Worm (Caenorhabditis elegans) whole organism, midembryonic: Measurements from ENCODE around the gene fbxa-61.
A peak's percentile ranks its signal among the peaks of the same experiment; 100 is the strongest.

Experiments
- T22C8.4 ChIP-seq: fragments of 200-800 bp; sonication (Bioruptor generic); IDR thresholded peaks from 2 replicates; pipeline ENCODE4 v1.3.6; 2022; ENCODE audit warnings: missing genetic modification characterization, missing compliant biosample characterization
- cog-1 ChIP-seq: sonication (generic microtip); optimal IDR thresholded peaks from 2 replicates; lab custom pipeline; 2016; ENCODE audit warnings: missing genetic modification characterization, missing compliant biosample characterization
- flt-1 ChIP-seq: fragments of 200-800 bp; sonication (Bioruptor generic); IDR thresholded peaks from 2 replicates; pipeline ENCODE4 v1.3.6; 2022; ENCODE audit warnings: missing genetic modification characterization, missing compliant biosample characterization
- klf-2 ChIP-seq: fragments of 200-800 bp; sonication (Bioruptor generic); conservative IDR thresholded peaks from 2 replicates; pipeline ENCODE4 v1.3.6; 2022; ENCODE audit warnings: missing genetic modification reagents, missing genetic modification characterization, missing compliant biosample characterization
- med-1 ChIP-seq: sonication (generic microtip); optimal IDR thresholded peaks from 2 replicates; lab custom pipeline; 2017; ENCODE audit warnings: missing genetic modification characterization, mild to moderate bottlenecking, missing compliant biosample characterization, antibody characterized with exemption, missing genetic modification reagents; ENCODE audit not compliant: insufficient read depth
- ref-1 ChIP-seq: fragments of 200-800 bp; sonication (Bioruptor generic); conservative IDR thresholded peaks from 2 replicates; pipeline ENCODE4 v1.3.6; 2022; ENCODE audit warnings: missing genetic modification reagents, missing genetic modification characterization, missing compliant biosample characterization
- tab-1 ChIP-seq: fragments of 200-800 bp; sonication (Bioruptor generic); IDR thresholded peaks from 2 replicates; pipeline ENCODE4 v1.3.6; 2022; ENCODE audit warnings: missing genetic modification characterization, missing compliant biosample characterization
- ztf-23 ChIP-seq: fragments of 200-800 bp; sonication (Bioruptor generic); IDR thresholded peaks from 2 replicates; pipeline ENCODE4 v1.3.6; 2022; ENCODE audit warnings: missing genetic modification reagents, missing genetic modification characterization, missing compliant biosample characterization
- ztf-29 ChIP-seq: fragments of 200-800 bp; sonication (Bioruptor generic); IDR thresholded peaks from 2 replicates; pipeline ENCODE4 v1.3.6; 2022; ENCODE audit warnings: missing genetic modification reagents, missing genetic modification characterization, missing compliant biosample characterization

fbxa-61 gene

DNA sequence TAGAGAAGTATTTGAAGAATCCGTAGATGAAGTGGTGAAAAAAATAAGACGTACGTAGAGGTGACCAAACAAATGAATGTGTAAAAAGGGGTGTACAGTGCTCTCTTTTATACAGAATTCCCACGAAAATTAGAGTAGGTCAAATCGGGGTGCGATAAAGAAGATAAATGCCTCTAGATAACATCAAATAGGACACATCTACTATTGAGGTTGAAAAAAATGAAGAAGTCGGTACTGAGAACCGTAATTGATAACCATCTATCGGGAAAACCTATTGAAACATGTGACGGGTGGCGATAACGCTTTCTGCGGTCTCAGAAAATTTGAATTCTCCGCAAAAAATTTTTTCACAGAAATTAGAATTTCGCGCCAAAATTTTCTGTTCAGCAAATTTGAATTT, at the start of gene fbxa-61:
TSS of gene fbxa-61 (plus strand) at position 345 of the 400 bp plus-strand sequence.
- TF ChIP-seq ztf-23 (GFP tag; lab: Robert Waterston, UW) (no peak), ztf-29 (GFP tag; lab: Robert Waterston, UW) (no peak), flt-1 (no peak), med-1 (GFP tag; lab: Kevin White, UChicago) (no peak), ref-1 (no peak), cog-1 (tag; lab: Kevin White, UChicago) (no peak), klf-2 (GFP tag; lab: Robert Waterston, UW) (no peak), T22C8.4 (GFP tag; lab: Robert Waterston, UW) (no peak), tab-1 (GFP tag; lab: Robert Waterston, UW) (no peak)

DNA sequence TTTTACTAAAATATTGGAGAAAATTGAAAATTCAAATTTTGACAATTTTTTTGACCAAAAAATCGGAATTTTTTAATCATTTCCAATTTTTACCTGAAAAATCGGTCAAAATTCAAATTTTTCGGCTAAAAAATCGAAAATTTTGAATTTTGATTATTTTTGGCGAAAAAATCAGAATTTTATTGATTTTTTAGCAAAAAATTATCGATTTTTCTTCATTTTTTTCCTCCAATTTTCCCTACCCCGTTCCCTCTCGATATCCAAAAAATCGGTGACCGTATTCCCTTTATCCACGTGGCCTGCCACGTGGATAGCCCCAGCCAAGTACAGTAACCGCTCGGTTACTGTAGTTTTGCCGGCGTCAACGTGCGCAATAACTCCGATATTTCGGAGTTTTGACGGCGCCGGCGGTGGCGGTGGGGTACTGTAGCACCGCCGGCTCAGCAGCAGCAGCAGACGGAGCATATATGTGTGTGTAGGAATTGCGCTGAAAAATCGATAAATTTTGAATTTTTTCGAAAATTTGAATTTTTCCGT, 45.5 kb upstream of the fbxa-61 start, which contains the start of gene Y119D3B.14:
TSS of gene Y119D3B.14 (minus strand) at position 487 of the 537 bp plus-strand sequence.
- TF ChIP-seq med-1 (GFP tag; lab: Kevin White, UChicago): no peak
- no peak for TF ChIP-seq ztf-29 (GFP tag; lab: Robert Waterston, UW)
- no peak for TF ChIP-seq ztf-23 (GFP tag; lab: Robert Waterston, UW)
- peak; percentile 25; the same call in 1 of the 2 replicates for TF ChIP-seq T22C8.4 (GFP tag; lab: Robert Waterston, UW)
- TF ChIP-seq ref-1: no peak
- TF ChIP-seq cog-1 (tag; lab: Kevin White, UChicago): no peak
- no peak for TF ChIP-seq klf-2 (GFP tag; lab: Robert Waterston, UW)
- TF ChIP-seq tab-1 (GFP tag; lab: Robert Waterston, UW): no peak

DNA sequence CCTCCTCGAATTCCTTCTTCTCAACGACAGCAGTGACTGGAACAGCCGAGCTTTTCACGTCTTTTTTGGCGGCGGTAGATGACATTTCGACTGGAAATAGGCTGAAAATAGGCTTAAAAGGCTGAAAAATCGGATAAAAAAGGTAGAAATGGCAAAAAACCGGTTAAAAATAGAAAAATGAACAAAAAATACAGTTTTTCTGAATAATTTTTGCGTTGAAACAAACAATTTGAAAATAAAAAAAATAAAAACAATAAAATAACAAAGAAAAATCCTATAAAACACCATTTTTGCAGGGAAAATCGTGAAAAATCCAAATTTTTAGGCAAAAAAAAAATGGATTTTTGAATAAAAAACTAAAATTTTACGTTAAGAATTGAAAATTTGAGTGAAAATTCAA, 42.7 kb upstream of the fbxa-61 start, which contains the start of gene dss-1:
TSS of gene dss-1 (minus strand) at position 101 of the 400 bp plus-strand sequence.
- no peak for TF ChIP-seq tab-1 (GFP tag; lab: Robert Waterston, UW)
- TF ChIP-seq ref-1: no peak

ce11 chrIII:1201958-1202596, 36.8 kb upstream of the fbxa-61 start, which contains the start of the genes mrpl-45 and Y119D3B.12:
mrpl-45 (minus strand) TSS chrIII:1202008.
Y119D3B.12 (plus strand) TSS chrIII:1202546.
- TF ChIP-seq ztf-23 (GFP tag; lab: Robert Waterston, UW) (peak; percentile 67; the same call in 1 of the 2 replicates), med-1 (GFP tag; lab: Kevin White, UChicago) (no peak), ztf-29 (GFP tag; lab: Robert Waterston, UW) (no peak), flt-1 (0 out of 2 replicates have a peak, but pooled peaks have one; percentile 59), ref-1 (no peak), klf-2 (GFP tag; lab: Robert Waterston, UW) (no peak), T22C8.4 (GFP tag; lab: Robert Waterston, UW) (peak; percentile 37; the same call in 1 of the 2 replicates), tab-1 (GFP tag; lab: Robert Waterston, UW) (no peak), cog-1 (tag; lab: Kevin White, UChicago) (peak; percentile 63)

DNA sequence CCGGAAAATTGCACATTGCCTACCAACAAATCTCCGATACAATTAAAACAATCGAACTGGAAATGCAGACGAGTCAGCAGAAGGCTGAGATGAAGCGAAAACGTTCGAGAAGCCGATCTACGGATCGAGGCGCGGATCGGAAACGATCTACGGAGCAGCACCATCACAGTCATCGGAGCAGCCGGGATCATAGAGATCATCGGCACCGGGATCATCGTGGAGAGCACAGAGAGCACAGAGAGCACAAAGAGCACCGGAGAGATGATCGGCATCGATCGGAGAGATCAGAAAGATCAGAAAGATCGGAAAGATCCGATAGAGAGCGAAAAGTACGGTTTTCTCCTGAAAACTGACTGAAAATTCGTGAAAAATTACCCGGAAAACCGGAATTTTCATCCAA, 33.4 kb upstream of the fbxa-61 start:
- TF ChIP-seq flt-1 (no peak), klf-2 (GFP tag; lab: Robert Waterston, UW) (no peak), ztf-29 (GFP tag; lab: Robert Waterston, UW) (no peak), cog-1 (tag; lab: Kevin White, UChicago) (no peak), tab-1 (GFP tag; lab: Robert Waterston, UW) (no peak), ref-1 (no peak), ztf-23 (GFP tag; lab: Robert Waterston, UW) (no peak), med-1 (GFP tag; lab: Kevin White, UChicago) (no peak), T22C8.4 (GFP tag; lab: Robert Waterston, UW) (no peak)

DNA sequence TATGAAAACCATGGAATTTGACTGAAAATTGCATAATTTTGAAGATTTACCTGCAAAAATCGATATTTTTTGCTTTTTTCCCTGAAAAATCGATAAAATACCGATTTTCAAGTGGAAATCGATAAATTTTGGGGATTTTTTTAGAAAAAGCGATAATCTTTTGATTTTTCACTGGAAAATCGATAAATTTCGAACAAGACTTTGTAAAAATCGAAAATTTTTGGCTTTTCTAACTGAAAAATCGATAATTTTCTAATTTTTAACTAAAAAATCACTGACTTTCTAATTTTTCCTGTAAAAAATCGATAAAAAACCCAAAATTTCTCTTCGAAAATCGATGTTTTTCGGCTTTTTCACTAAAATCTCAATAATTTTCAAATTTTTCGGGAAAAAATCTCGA, 32.5 kb upstream of the fbxa-61 start:
- no peak for TF ChIP-seq tab-1 (GFP tag; lab: Robert Waterston, UW)
- peak; percentile 27; the same call in 1 of the 2 replicates for TF ChIP-seq T22C8.4 (GFP tag; lab: Robert Waterston, UW)

DNA sequence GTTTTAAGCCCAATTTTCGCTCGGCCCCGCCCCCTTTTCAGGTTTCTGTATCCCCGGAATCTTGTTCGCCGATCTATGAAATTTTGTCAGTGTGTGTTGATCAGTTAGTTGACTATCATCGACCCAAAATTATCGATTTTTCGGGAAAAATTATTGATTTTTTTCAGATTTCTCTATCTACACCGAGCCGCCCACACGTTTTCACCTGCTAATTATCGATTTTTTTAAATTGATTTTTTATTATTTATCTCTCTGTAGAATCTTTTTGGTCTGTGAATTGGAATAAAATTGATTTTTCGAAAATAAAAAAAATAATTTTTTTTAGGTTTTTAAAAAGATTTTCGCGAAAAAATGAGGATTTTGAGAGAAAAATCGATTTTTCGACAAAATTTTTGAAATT, 31.8 kb upstream of the fbxa-61 start:
- TF ChIP-seq ztf-29 (GFP tag; lab: Robert Waterston, UW) (no peak), T22C8.4 (GFP tag; lab: Robert Waterston, UW) (peak; percentile 82)

- TF ChIP-seq klf-2 (GFP tag; lab: Robert Waterston, UW): no peak
- no peak for TF ChIP-seq ztf-23 (GFP tag; lab: Robert Waterston, UW)
- TF ChIP-seq med-1 (GFP tag; lab: Kevin White, UChicago): no peak
- TF ChIP-seq cog-1 (tag; lab: Kevin White, UChicago): no peak
- no peak for TF ChIP-seq ztf-29 (GFP tag; lab: Robert Waterston, UW)
- TF ChIP-seq T22C8.4 (GFP tag; lab: Robert Waterston, UW): no peak
- no peak for TF ChIP-seq ref-1
- no peak for TF ChIP-seq flt-1
- no peak for TF ChIP-seq tab-1 (GFP tag; lab: Robert Waterston, UW)
These were observed 31.0 kb upstream of the fbxa-61 start, which contains the start of gene orc-3 for ce11 chrIII:1207852-1208251. orc-3 (plus strand) TSS chrIII:1208133.

DNA sequence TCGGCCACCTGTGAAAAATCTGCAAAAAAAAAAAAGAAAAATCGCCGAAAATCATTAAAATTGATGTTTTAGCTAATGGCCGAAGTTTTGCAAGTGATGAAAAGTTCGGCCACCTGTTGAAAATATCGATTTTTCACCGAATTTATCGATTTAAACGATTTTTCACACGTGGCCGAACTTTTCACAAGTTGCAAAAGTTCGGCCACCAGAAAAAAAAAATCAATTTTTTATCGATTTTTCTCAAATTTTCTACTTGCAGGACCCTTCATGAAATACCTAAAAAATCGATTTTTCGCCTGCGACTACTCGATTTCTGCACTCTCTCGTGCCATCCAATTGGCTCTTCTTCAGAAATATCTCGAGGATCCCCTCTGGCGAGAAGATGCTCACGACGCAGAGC, 28.2 kb upstream of the fbxa-61 start:
- TF ChIP-seq T22C8.4 (GFP tag; lab: Robert Waterston, UW) (peak; percentile 61), ref-1 (no peak)

DNA sequence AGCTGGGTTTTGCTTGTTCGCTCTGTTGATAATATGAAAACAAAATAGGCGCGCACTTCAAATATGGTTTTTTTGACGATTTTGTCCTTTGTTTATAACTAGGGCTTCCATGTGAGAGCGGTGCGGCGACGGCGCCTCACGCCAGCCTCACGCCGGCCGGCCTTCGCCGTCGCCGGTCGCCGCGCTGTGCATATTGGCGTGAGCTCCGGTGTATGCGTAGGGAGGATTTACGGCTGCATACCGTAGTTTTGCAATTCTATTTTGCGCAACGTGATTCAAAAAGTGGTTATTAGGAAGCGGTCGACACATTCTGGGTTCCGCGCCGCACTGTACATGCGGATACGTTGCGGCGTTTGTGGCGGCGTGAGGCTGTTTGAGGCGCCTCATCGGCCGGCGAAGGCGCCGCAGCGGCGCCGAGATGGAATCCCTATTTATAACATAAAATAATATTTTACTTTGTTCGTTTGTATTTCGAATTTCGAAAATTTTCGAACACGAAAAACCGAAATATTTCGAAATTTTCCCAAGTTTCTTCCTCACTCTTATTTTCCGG, 24.7 kb upstream of the fbxa-61 start:
- TF ChIP-seq T22C8.4 (GFP tag; lab: Robert Waterston, UW): no peak
- no peak for TF ChIP-seq med-1 (GFP tag; lab: Kevin White, UChicago)
- TF ChIP-seq ztf-29 (GFP tag; lab: Robert Waterston, UW): no peak
- TF ChIP-seq klf-2 (GFP tag; lab: Robert Waterston, UW): 0 out of 2 replicates have a peak, but pooled peaks have one; percentile 43
- TF ChIP-seq flt-1: no peak
